Worm (Caenorhabditis elegans) whole organism, midembryonic: Measurements from ENCODE around the gene K04G11.3.
A peak's percentile ranks its signal among the peaks of the same experiment; 100 is the strongest.

Experiments used
- T22C8.4 ChIP-seq: fragments of 200-800 bp; sonication (Bioruptor generic); IDR thresholded peaks from 2 replicates; pipeline ENCODE4 v1.3.6; 2022; ENCODE audit warnings: missing genetic modification characterization, missing compliant biosample characterization
- cog-1 ChIP-seq: sonication (generic microtip); optimal IDR thresholded peaks from 2 replicates; lab custom pipeline; 2016; ENCODE audit warnings: missing genetic modification characterization, missing compliant biosample characterization
- flt-1 ChIP-seq: fragments of 200-800 bp; sonication (Bioruptor generic); IDR thresholded peaks from 2 replicates; pipeline ENCODE4 v1.3.6; 2022; ENCODE audit warnings: missing genetic modification characterization, missing compliant biosample characterization
- klf-2 ChIP-seq: fragments of 200-800 bp; sonication (Bioruptor generic); conservative IDR thresholded peaks from 2 replicates; pipeline ENCODE4 v1.3.6; 2022; ENCODE audit warnings: missing genetic modification reagents, missing genetic modification characterization, missing compliant biosample characterization
- med-1 ChIP-seq: sonication (generic microtip); optimal IDR thresholded peaks from 2 replicates; lab custom pipeline; 2017; ENCODE audit warnings: missing genetic modification characterization, mild to moderate bottlenecking, missing compliant biosample characterization, antibody characterized with exemption, missing genetic modification reagents; ENCODE audit not compliant: insufficient read depth
- ref-1 ChIP-seq: fragments of 200-800 bp; sonication (Bioruptor generic); conservative IDR thresholded peaks from 2 replicates; pipeline ENCODE4 v1.3.6; 2022; ENCODE audit warnings: missing genetic modification reagents, missing genetic modification characterization, missing compliant biosample characterization
- tab-1 ChIP-seq: fragments of 200-800 bp; sonication (Bioruptor generic); IDR thresholded peaks from 2 replicates; pipeline ENCODE4 v1.3.6; 2022; ENCODE audit warnings: missing genetic modification characterization, missing compliant biosample characterization
- ztf-23 ChIP-seq: fragments of 200-800 bp; sonication (Bioruptor generic); IDR thresholded peaks from 2 replicates; pipeline ENCODE4 v1.3.6; 2022; ENCODE audit warnings: missing genetic modification reagents, missing genetic modification characterization, missing compliant biosample characterization
- ztf-29 ChIP-seq: fragments of 200-800 bp; sonication (Bioruptor generic); IDR thresholded peaks from 2 replicates; pipeline ENCODE4 v1.3.6; 2022; ENCODE audit warnings: missing genetic modification reagents, missing genetic modification characterization, missing compliant biosample characterization

Gene K04G11.3

DNA sequence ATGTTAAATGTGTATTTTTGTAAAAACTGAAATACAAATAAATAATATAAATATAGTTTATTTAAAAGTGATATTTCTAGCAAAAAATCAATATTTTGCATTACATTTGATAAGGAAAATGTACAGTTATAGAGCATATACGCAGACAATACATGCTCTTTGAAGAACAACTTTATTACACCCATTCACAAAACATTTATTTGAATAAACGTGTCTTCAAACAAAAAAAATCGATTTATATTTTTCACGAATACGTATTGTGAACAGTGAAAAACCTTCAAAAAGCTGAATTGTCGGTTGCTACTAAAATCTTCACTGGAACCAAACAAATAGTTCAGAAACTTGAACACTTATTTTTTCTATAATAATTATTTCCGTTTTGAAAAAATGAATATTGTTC lies at the start of gene K04G11.3:
Gene K04G11.3 (minus strand): TSS at position 101 of the 400 bp plus-strand sequence.
- no peak for TF ChIP-seq ref-1
- TF ChIP-seq ztf-29 (GFP tag; lab: Robert Waterston, UW) = no peak
- no peak for TF ChIP-seq cog-1 (tag; lab: Kevin White, UChicago)
- no peak for TF ChIP-seq med-1 (GFP tag; lab: Kevin White, UChicago)
- no peak for TF ChIP-seq tab-1 (GFP tag; lab: Robert Waterston, UW)
- TF ChIP-seq T22C8.4 = no peak
- no peak for TF ChIP-seq flt-1 (GFP tag; lab: Robert Waterston, UW)
- no peak for TF ChIP-seq klf-2 (GFP tag; lab: Robert Waterston, UW)

DNA sequence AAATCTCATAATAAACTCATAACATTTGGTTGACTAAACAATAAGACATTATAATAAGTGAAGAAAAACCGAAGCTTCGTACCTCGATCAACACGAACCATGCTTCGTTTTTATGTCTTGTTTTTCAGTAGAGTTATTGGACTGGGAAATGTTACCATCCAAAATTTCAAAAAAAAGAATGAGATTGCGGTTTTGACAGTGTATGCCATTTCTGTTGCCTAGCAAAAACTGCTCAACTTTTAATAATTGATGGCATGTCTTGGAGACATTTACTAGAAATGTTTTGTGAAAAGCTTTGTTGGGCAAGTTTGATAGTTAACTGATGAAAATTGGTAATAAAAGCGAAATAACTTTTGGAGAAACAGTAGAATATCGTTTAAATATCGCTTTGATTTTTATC lies 47.8 kb upstream of the K04G11.3 start, which contains the start of gene Y60A9.1:
Gene Y60A9.1 (minus strand): TSS at position 101 of the 400 bp plus-strand sequence.
- TF ChIP-seq klf-2 (GFP tag; lab: Robert Waterston, UW) (no peak), med-1 (GFP tag; lab: Kevin White, UChicago) (no peak), T22C8.4 (no peak), cog-1 (tag; lab: Kevin White, UChicago) (no peak), ztf-29 (GFP tag; lab: Robert Waterston, UW) (no peak)

ce11 chrX:14387752-14388151 lies 40.3 kb upstream of the K04G11.3 start:
- peak; percentile 29; the same call in 1 of the 2 replicates for TF ChIP-seq flt-1 (GFP tag; lab: Robert Waterston, UW)

ce11 chrX:14386670-14387069 lies 39.2 kb upstream of the K04G11.3 start:
- peak; percentile 66; the same call in 1 of the 2 replicates for TF ChIP-seq tab-1 (GFP tag; lab: Robert Waterston, UW)

DNA sequence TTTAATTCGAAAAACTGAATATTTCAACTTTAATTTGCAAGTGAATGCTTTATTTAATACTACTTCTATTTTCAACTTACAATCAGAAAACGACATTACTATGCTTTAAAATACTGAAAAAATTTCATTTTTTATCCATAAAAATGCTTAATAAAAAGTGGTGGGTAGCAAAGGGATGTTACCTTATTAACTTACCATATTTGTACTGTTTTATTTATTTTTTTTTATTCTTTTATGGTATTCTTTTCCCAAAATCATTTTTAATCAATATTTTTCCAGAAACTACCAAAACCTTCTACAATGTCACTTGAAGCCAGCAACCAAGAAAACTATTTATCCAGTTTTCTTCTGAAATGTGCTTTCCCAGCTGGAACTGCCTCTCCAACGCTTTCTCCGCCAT lies 35.5 kb upstream of the K04G11.3 start, which contains the start of gene Y60A9.3:
Gene Y60A9.3 (plus strand): TSS at position 301 of the 400 bp plus-strand sequence.
- TF ChIP-seq med-1 (GFP tag; lab: Kevin White, UChicago) (no peak), flt-1 (GFP tag; lab: Robert Waterston, UW) (no peak), ztf-29 (GFP tag; lab: Robert Waterston, UW) (no peak), ref-1 (no peak), ztf-23 (no peak), cog-1 (tag; lab: Kevin White, UChicago) (no peak), klf-2 (GFP tag; lab: Robert Waterston, UW) (no peak), tab-1 (GFP tag; lab: Robert Waterston, UW) (no peak), T22C8.4 (no peak)

- no peak for TF ChIP-seq ref-1
- TF ChIP-seq ztf-29 (GFP tag; lab: Robert Waterston, UW) = no peak
- TF ChIP-seq T22C8.4 = no peak
- no peak for TF ChIP-seq cog-1 (tag; lab: Kevin White, UChicago)
- no peak for TF ChIP-seq klf-2 (GFP tag; lab: Robert Waterston, UW)
- no peak for TF ChIP-seq ztf-23
- no peak for TF ChIP-seq flt-1 (GFP tag; lab: Robert Waterston, UW)
- no peak for TF ChIP-seq med-1 (GFP tag; lab: Kevin White, UChicago)
- no peak for TF ChIP-seq tab-1 (GFP tag; lab: Robert Waterston, UW)
These were observed 29.7 kb upstream of the K04G11.3 start, which contains the start of gene Y60A9A.1 for ce11 chrX:14377169-14377568. Y60A9A.1 (minus strand) TSS chrX:14377269.

DNA sequence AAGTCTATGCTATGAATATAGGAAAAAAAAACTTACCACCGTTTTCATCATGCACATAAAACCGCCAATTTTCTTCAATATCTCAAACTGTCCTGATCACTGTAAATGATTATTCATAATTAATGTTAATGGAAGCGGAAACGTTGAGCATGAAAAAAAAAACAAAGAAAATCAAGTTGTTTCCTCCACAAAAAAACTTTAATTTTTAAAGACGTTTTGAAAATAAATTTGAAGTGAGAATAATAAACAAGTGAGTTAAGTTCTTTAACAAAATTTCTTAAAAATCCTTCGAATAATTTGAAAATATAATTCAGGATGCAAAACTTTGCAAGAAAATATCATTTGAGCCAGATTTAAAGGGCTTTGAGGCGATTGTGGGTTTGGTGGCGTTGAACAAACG lies 22.8 kb upstream of the K04G11.3 start, which contains the start of gene irk-3:
Gene irk-3 (minus strand): TSS at position 101 of the 400 bp plus-strand sequence.
- TF ChIP-seq ztf-29 (GFP tag; lab: Robert Waterston, UW) (no peak), tab-1 (GFP tag; lab: Robert Waterston, UW) (no peak), ref-1 (no peak), ztf-23 (no peak), klf-2 (GFP tag; lab: Robert Waterston, UW) (no peak), flt-1 (GFP tag; lab: Robert Waterston, UW) (no peak), T22C8.4 (no peak), cog-1 (tag; lab: Kevin White, UChicago) (no peak)

- TF ChIP-seq klf-2 (GFP tag; lab: Robert Waterston, UW) (no peak), ztf-29 (GFP tag; lab: Robert Waterston, UW) (no peak), T22C8.4 (no peak), ref-1 (no peak), med-1 (GFP tag; lab: Kevin White, UChicago) (no peak), tab-1 (GFP tag; lab: Robert Waterston, UW) (no peak), cog-1 (tag; lab: Kevin White, UChicago) (no peak), ztf-23 (no peak), flt-1 (GFP tag; lab: Robert Waterston, UW) (no peak)
These were observed 18.6 kb upstream of the K04G11.3 start for ce11 chrX:14366081-14366480.

DNA sequence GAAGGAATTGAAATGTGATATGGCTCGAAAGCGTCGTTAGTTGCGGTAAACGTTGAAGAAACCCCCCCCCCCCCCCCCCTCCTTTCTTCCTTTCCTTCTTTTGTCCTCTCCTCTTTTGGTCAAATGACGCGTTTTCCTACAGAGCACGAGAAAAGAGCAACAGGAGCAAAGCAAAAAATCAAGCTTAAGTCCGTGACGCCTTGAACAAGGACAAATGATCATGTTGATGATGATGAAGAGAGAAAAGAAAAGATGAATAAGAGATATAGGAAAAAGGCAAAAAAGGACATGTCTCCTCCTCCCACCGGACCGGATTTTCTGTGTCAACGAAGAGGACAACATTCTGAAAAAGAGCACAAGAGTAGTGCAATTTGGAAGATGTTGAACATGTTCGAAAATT lies 12.1 kb upstream of the K04G11.3 start:
- no peak for TF ChIP-seq flt-1 (GFP tag; lab: Robert Waterston, UW)
- no peak for TF ChIP-seq ztf-23
- no peak for TF ChIP-seq tab-1 (GFP tag; lab: Robert Waterston, UW)
- no peak for TF ChIP-seq klf-2 (GFP tag; lab: Robert Waterston, UW)
- TF ChIP-seq T22C8.4 = no peak
- no peak for TF ChIP-seq ref-1
- TF ChIP-seq med-1 (GFP tag; lab: Kevin White, UChicago) = no peak

DNA sequence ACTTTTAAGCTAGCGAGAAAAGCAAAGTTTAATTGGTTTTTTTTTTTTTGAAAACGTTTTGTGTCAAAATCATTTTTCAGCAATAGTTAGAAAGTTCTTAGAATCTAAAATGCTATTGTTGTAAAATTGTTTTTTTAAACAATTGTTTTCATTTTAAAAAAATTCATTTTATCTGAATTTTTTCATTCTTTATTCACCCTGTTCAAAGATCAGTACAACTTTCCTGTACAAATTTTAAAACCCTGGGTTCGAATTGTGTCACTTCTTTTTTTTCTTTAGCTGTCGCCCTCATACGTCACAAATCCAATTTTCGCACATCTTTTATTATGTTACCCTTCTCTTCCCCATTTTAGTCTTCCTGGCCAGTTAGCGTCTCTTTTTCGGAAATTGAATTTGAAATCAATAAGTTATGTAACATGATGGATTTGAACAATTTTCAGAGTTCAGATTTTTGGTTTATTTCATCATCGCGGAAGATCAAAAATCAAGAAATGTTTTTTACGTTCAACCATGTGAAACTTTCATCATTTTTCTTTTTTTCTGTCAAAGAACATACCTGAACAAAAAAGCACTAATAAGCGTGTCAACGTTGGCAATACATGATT lies 9.3 kb upstream of the K04G11.3 start:
- TF ChIP-seq tab-1 (GFP tag; lab: Robert Waterston, UW) (no peak), ztf-23 (no peak), ref-1 (no peak)
